Fruit fly (Drosophila melanogaster): ENCODE data around the gene CG15890.

CG15890 gene

dm6 chrX:14749086-14749874 is 16.3 kb downstream of the CG15890 start, which contains the start of gene NetB:
TSS of gene NetB (minus strand) at chrX:14749376.
- TF ChIP-seq ttk (optimal IDR thresholded peaks at IDR 0.05), result no peak

dm6 chrX:14743819-14744218 is 21.8 kb downstream of the CG15890 start:
- TF ChIP-seq Myc (optimal IDR thresholded peaks at IDR 0.05) (no peak), insv (optimal IDR thresholded peaks at IDR 0.05) (no peak), h (optimal IDR thresholded peaks at IDR 0.05) (no peak), Sin3A (optimal IDR thresholded peaks at IDR 0.05) (no peak), ttk (optimal IDR thresholded peaks at IDR 0.05) (no peak), psq (optimal IDR thresholded peaks at IDR 0.05) (no peak)

- TF ChIP-seq Myc (optimal IDR thresholded peaks at IDR 0.05) (no peak), h (optimal IDR thresholded peaks at IDR 0.05) (no peak), Sin3A (optimal IDR thresholded peaks at IDR 0.05) (no peak), psq (optimal IDR thresholded peaks at IDR 0.05) (no peak), ttk (optimal IDR thresholded peaks at IDR 0.05) (no peak), insv (optimal IDR thresholded peaks at IDR 0.05) (no peak)
Observed at dm6 chrX:14738420-14738819, 27.2 kb downstream of the CG15890 start.

- TF ChIP-seq psq (optimal IDR thresholded peaks at IDR 0.05) (no peak), Sin3A (optimal IDR thresholded peaks at IDR 0.05) (no peak), h (optimal IDR thresholded peaks at IDR 0.05) (no peak), insv (optimal IDR thresholded peaks at IDR 0.05) (no peak), ttk (optimal IDR thresholded peaks at IDR 0.05) (no peak), Myc (optimal IDR thresholded peaks at IDR 0.05) (no peak)
Observed at dm6 chrX:14727580-14727979, 38.0 kb downstream of the CG15890 start.

- TF ChIP-seq Myc (optimal IDR thresholded peaks at IDR 0.05) (no peak), psq (optimal IDR thresholded peaks at IDR 0.05) (no peak), h (optimal IDR thresholded peaks at IDR 0.05) (no peak), ttk (optimal IDR thresholded peaks at IDR 0.05) (no peak), insv (optimal IDR thresholded peaks at IDR 0.05) (no peak), Sin3A (optimal IDR thresholded peaks at IDR 0.05) (no peak)
Observed at dm6 chrX:14725084-14725483, 40.5 kb downstream of the CG15890 start.

dm6 chrX:14718842-14719241 is 46.7 kb downstream of the CG15890 start, which contains the start of gene hog:
TSS of gene hog (minus strand) at chrX:14718942.
- TF ChIP-seq h (optimal IDR thresholded peaks at IDR 0.05) (no peak), Myc (optimal IDR thresholded peaks at IDR 0.05) (no peak), Sin3A (optimal IDR thresholded peaks at IDR 0.05) (no peak), psq (optimal IDR thresholded peaks at IDR 0.05) (no peak), ttk (optimal IDR thresholded peaks at IDR 0.05) (no peak), insv (optimal IDR thresholded peaks at IDR 0.05) (no peak)

- no peak for TF ChIP-seq h (optimal IDR thresholded peaks at IDR 0.05)
- TF ChIP-seq ttk (optimal IDR thresholded peaks at IDR 0.05), result no peak
- TF ChIP-seq Myc (optimal IDR thresholded peaks at IDR 0.05), result no peak
- TF ChIP-seq psq (optimal IDR thresholded peaks at IDR 0.05), result no peak
- TF ChIP-seq insv (optimal IDR thresholded peaks at IDR 0.05), result no peak
- no peak for TF ChIP-seq Sin3A (optimal IDR thresholded peaks at IDR 0.05)
Observed at dm6 chrX:14717245-14717644, 48.3 kb downstream of the CG15890 start.

- no peak for TF ChIP-seq insv (optimal IDR thresholded peaks at IDR 0.05)
- TF ChIP-seq ttk (optimal IDR thresholded peaks at IDR 0.05), result no peak
- no peak for TF ChIP-seq Sin3A (optimal IDR thresholded peaks at IDR 0.05)
- no peak for TF ChIP-seq Myc (optimal IDR thresholded peaks at IDR 0.05)
- TF ChIP-seq h (optimal IDR thresholded peaks at IDR 0.05), result no peak
- no peak for TF ChIP-seq psq (optimal IDR thresholded peaks at IDR 0.05)
Observed at dm6 chrX:14715180-14715579, 50.4 kb downstream of the CG15890 start.

dm6 chrX:14712475-14712874 is 53.1 kb downstream of the CG15890 start:
- no peak for TF ChIP-seq Myc (optimal IDR thresholded peaks at IDR 0.05)
- no peak for TF ChIP-seq Sin3A (optimal IDR thresholded peaks at IDR 0.05)
- TF ChIP-seq h (optimal IDR thresholded peaks at IDR 0.05), result no peak
- TF ChIP-seq psq (optimal IDR thresholded peaks at IDR 0.05), result no peak
- TF ChIP-seq insv (optimal IDR thresholded peaks at IDR 0.05), result no peak
- no peak for TF ChIP-seq ttk (optimal IDR thresholded peaks at IDR 0.05)
